Worm (Caenorhabditis elegans): ENCODE measurements around the gene nhr-56.

The nhr-56 gene

ce11 chrV:2206801-2207200 lies 12.0 kb upstream of the nhr-56 start, which contains the start of gene svh-11:
TSS of gene svh-11 (plus strand) at chrV:2207101.
- TF ChIP-seq egl-27 (tag; optimal IDR thresholded peaks at IDR 0.05), result no peak
- TF ChIP-seq nhr-237 (tag; optimal IDR thresholded peaks at IDR 0.05), result no peak
- TF ChIP-seq aha-1 (tag), result no peak
- TF ChIP-seq fos-1 (tag; optimal IDR thresholded peaks at IDR 0.05), result no peak
- no peak for TF ChIP-seq nhr-77 (tag; optimal IDR thresholded peaks at IDR 0.05)
- TF ChIP-seq F37D6.2 (tag; optimal IDR thresholded peaks at IDR 0.05), result no peak
- TF ChIP-seq ZK337.2 (GFP tag; IDR thresholded peaks at IDR 0.05), result no peak

- TF ChIP-seq ztf-7 (tag; optimal IDR thresholded peaks at IDR 0.05) (no peak), sdz-12 (GFP tag; optimal IDR thresholded peaks at IDR 0.05) (no peak), mdl-1 (tag; optimal IDR thresholded peaks at IDR 0.05) (no peak)
Observed at ce11 chrV:2207527-2207926, 11.3 kb upstream of the nhr-56 start.

DNA sequence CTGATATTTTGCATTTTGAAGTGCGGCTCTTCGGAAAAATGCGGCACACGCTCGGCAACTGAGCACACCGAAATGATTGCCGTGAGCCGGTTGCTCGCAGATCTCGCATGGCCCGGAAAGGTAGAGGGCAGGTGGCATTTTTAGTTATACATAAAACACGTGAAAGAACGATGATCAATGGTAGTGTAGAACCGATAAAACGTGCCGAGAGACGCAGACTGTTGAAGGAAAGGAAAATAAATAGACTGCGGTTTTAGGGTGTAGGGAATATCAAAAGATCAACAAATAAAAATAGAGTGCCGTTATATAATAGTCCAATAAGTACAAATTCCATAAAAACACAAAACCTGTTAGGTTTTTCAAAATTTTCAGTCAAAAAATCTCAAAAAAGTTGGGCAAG lies 6.9 kb upstream of the nhr-56 start, which contains the start of gene nhr-133:
Gene nhr-133, minus strand, starts transcription at position 183 of the 400 bp plus-strand sequence.
- peak; percentile 80 for TF ChIP-seq nhr-28 (tag; optimal IDR thresholded peaks at IDR 0.05)
- no peak for TF ChIP-seq arid-1 (GFP tag; conservative IDR thresholded peaks at IDR 0.05)
- peak; percentile 50; the same call in 1 of the 2 replicates for TF ChIP-seq dmd-6 (GFP tag; IDR thresholded peaks at IDR 0.05)
- TF ChIP-seq mxl-3 (GFP tag; optimal IDR thresholded peaks at IDR 0.05), result peak; percentile 81
- TF ChIP-seq mes-2 (tag; optimal IDR thresholded peaks at IDR 0.05; ENCODE audit: poor library complexity, severe bottlenecking), result peak; percentile 6
- no peak for TF ChIP-seq lin-15B (tag; optimal IDR thresholded peaks at IDR 0.05)
- TF ChIP-seq daf-16 (GFP tag; optimal IDR thresholded peaks at IDR 0.05), result no peak
- peak; percentile 45 for TF ChIP-seq daf-16 (tag; optimal IDR thresholded peaks at IDR 0.05)
- TF ChIP-seq hlh-11 (tag; optimal IDR thresholded peaks at IDR 0.05), result peak; percentile 40
- no peak for TF ChIP-seq lin-1 (GFP tag; IDR thresholded peaks at IDR 0.05)
- peak; percentile 83 for TF ChIP-seq hlh-30 (tag; optimal IDR thresholded peaks at IDR 0.05; ENCODE audit: insufficient read depth)
- TF ChIP-seq mdl-1 (tag; optimal IDR thresholded peaks at IDR 0.05), result peak; percentile 12 to 79
- TF ChIP-seq dve-1 (tag; optimal IDR thresholded peaks at IDR 0.05; ENCODE audit: insufficient read depth), result peak; percentile 55
- TF ChIP-seq pha-4 (GFP tag; IDR thresholded peaks at IDR 0.05), result no peak
- peak; percentile 9 for TF ChIP-seq pha-4 (tag; optimal IDR thresholded peaks at IDR 0.05)

DNA sequence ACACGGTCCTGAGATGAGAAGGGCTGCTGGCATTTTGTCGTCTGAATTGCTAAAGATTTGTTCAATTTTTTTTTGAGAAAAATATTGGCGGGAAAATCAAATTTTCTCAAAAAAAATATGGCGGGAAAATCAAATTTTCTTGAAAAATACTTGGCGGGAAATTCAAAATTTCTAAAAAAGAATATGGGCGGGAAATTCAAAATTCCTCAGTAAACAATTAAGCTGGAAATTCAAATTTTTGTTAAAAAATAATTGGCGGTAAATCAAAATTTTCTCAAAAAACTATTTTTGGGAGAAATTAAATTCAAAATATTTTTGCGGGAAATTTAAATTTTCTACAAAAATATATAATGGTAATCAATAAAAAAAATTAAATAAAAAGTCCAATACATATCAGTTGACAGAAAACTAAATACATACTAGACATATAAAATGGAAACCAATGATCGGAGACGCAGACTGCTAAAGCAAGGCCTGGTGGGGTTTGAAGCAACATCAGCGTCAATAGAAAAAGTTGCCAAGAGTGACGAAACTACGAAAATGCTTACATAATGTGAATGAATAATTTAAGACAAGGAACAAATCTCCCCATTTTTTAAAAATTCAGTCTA lies 4.3 kb upstream of the nhr-56 start, which contains the start of gene nhr-184:
Gene nhr-184, minus strand, starts transcription at position 51 of the 611 bp plus-strand sequence.
- peak; percentile 44 for TF ChIP-seq hlh-30 (tag; optimal IDR thresholded peaks at IDR 0.05; ENCODE audit: insufficient read depth)
- TF ChIP-seq pha-4 (GFP tag; IDR thresholded peaks at IDR 0.05), result no peak
- peak; percentile 45 for TF ChIP-seq pha-4 (tag; optimal IDR thresholded peaks at IDR 0.05)
- TF ChIP-seq nhr-6 (tag; optimal IDR thresholded peaks at IDR 0.05), result peak; percentile 4
- peak; percentile 40 for TF ChIP-seq mes-2 (tag; optimal IDR thresholded peaks at IDR 0.05; ENCODE audit: poor library complexity, severe bottlenecking)
- peak; percentile 46 for TF ChIP-seq dve-1 (tag; optimal IDR thresholded peaks at IDR 0.05; ENCODE audit: insufficient read depth)
- TF ChIP-seq daf-16 (GFP tag; optimal IDR thresholded peaks at IDR 0.05), result no peak
- TF ChIP-seq daf-16 (tag; optimal IDR thresholded peaks at IDR 0.05), result peak; percentile 81
- TF ChIP-seq nhr-28 (tag; optimal IDR thresholded peaks at IDR 0.05), result peak; percentile 65
- no peak for TF ChIP-seq aly-2 (tag; optimal IDR thresholded peaks at IDR 0.05)
- no peak for TF ChIP-seq lin-13 (GFP tag; optimal IDR thresholded peaks at IDR 0.05)

ce11 chrV:2215352-2215751 lies 3.5 kb upstream of the nhr-56 start, which contains the start of gene nstp-8:
TSS of gene nstp-8 (plus strand) at chrV:2215652.
- TF ChIP-seq php-3 (GFP tag; IDR thresholded peaks at IDR 0.05) (no peak), pqm-1 (tag; optimal IDR thresholded peaks at IDR 0.05) (no peak), lin-29 (GFP tag; IDR thresholded peaks at IDR 0.05) (no peak), cey-2 (tag; optimal IDR thresholded peaks at IDR 0.05; ENCODE audit: borderline replicate concordance, insufficient read depth) (no peak), zfp-3 (GFP tag; conservative IDR thresholded peaks at IDR 0.05) (no peak), ceh-44 (GFP tag; IDR thresholded peaks at IDR 0.05) (no peak), lir-3 (tag; optimal IDR thresholded peaks at IDR 0.05) (no peak), Y48G9A.11 (GFP tag; IDR thresholded peaks at IDR 0.05) (no peak), nhr-11 (tag; optimal IDR thresholded peaks at IDR 0.05) (no peak), spr-1 (tag; optimal IDR thresholded peaks at IDR 0.05) (no peak), arid-1 (GFP tag; conservative IDR thresholded peaks at IDR 0.05) (no peak), dmd-6 (GFP tag; IDR thresholded peaks at IDR 0.05) (no peak), ztf-7 (tag; optimal IDR thresholded peaks at IDR 0.05) (no peak), sdz-12 (GFP tag; optimal IDR thresholded peaks at IDR 0.05) (no peak), skn-1 (tag; optimal IDR thresholded peaks at IDR 0.05) (no peak), nhr-6 (tag; optimal IDR thresholded peaks at IDR 0.05) (no peak), mep-1 (tag; optimal IDR thresholded peaks at IDR 0.05) (no peak)

Data from whole organism, L4 larva.